Fruit fly (Drosophila melanogaster) whole organism, prepupa: Measurements from ENCODE around the gene TwdlX.

ENCODE experiments used
- CG15336 ChIP-seq: fragments of 200-800 bp; sonication (Bioruptor generic); IDR thresholded peaks from 2 replicates; pipeline ENCODE4 v1.3.6; 2022; ENCODE audit warnings: missing biosample characterization, missing genetic modification characterization
- CG16779 ChIP-seq: fragments of 200-800 bp; sonication (Bioruptor generic); optimal IDR thresholded peaks from 3 replicates; lab custom pipeline; 2017; ENCODE audit warnings: missing biosample characterization, mild to moderate bottlenecking, missing genetic modification characterization
- CG6808 ChIP-seq: fragments of 200-800 bp; sonication (Bioruptor generic); optimal IDR thresholded peaks from 3 replicates; lab custom pipeline; 2017; ENCODE audit warnings: missing biosample characterization, missing genetic modification characterization, mild to moderate bottlenecking, moderate library complexity, missing genetic modification reagents
- CG6854 ChIP-seq: fragments of 200-800 bp; sonication (Bioruptor generic); optimal IDR thresholded peaks from 2 replicates; lab custom pipeline; 2017; ENCODE audit warnings: missing biosample characterization, mild to moderate bottlenecking, missing genetic modification characterization
- CG8119 ChIP-seq: fragments of 200-800 bp; sonication (Bioruptor generic); IDR thresholded peaks from 3 replicates; pipeline ENCODE4 v1.3.6; 2022; ENCODE audit warnings: missing biosample characterization, missing genetic modification characterization
- Eip93F ChIP-seq: fragments of 200-800 bp; sonication (Bioruptor generic); optimal IDR thresholded peaks from 2 replicates; lab custom pipeline; 2016; ENCODE audit warnings: missing biosample characterization, mild to moderate bottlenecking, missing genetic modification characterization
- Sox102F ChIP-seq: fragments of 200-800 bp; sonication (Bioruptor generic); optimal IDR thresholded peaks from 2 replicates; lab custom pipeline; 2016; ENCODE audit warnings: missing biosample characterization, mild to moderate bottlenecking, missing genetic modification characterization
- ss ChIP-seq, 2 experiments: fragments of 200-800 bp; sonication (Bioruptor generic); optimal IDR thresholded peaks; 2 replicates in 1 of 2; 3 replicates in 1 of 2; lab custom pipeline; 2017 to 2018; ENCODE audit warnings: mild to moderate bottlenecking in 2 of 2, missing biosample characterization in 2 of 2, missing genetic modification characterization in 2 of 2, moderate library complexity in 1 of 2

- TF ChIP-seq Sox102F (GFP tag; lab: Kevin White, UChicago) (no peak), CG6808 (GFP tag; lab: Kevin White, UChicago) (no peak), CG6854 (no peak), CG8119 (GFP tag; lab: Robert Waterston, UW) (no peak), CG15336 (GFP tag; lab: Robert Waterston, UW) (no peak), Eip93F (GFP tag; lab: Kevin White, UChicago) (no peak), ss (GFP tag; optimal IDR thresholded peaks at IDR 0.05; lab: Kevin White, UChicago) (no peak), CG16779 (no peak)
These were observed 18.4 kb downstream of the TwdlX start for dm6 chrX:16749324-16749723.
